Fruit fly (Drosophila melanogaster): ENCODE data around the gene heca.

dm6 chr3R:30281345-30282133, 3.8 kb downstream of the heca start:
- TF ChIP-seq bab1 (GFP tag; optimal IDR thresholded peaks at IDR 0.05) (peak; percentile 31), toe (GFP tag; optimal IDR thresholded peaks at IDR 0.05) (no peak), Mnt (GFP tag; optimal IDR thresholded peaks at IDR 0.05) (no peak), Clk (GFP tag; optimal IDR thresholded peaks at IDR 0.05) (no peak)
